Worm (Caenorhabditis elegans): ENCODE results near the gene C35A5.6.

C35A5.6 gene

DNA sequence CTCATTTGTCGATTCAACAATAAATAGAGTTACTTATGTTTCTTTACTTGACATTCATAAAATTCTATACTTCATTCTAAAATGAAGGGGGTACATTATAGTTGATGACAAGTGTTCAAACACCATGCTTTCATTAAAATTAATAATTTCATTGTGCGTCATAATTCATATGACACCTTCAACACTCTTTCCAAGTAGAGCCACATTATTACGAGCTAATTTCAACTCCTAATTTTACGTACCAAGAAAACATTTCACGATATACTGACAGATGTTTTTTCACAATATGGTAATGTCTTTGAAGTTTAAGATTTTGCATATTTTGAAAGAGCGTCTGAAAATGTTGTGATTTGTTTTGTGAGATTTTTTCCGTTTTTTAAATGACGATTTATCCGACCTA lies 43.5 kb upstream of the C35A5.6 start:
- TF ChIP-seq unc-62 (GFP tag; optimal IDR thresholded peaks at IDR 0.05 in 1 of 2) (no peak), unc-62 (tag; optimal IDR thresholded peaks at IDR 0.05) (no peak), ctbp-1 (GFP tag; IDR thresholded peaks at IDR 0.05) (no peak), lim-7 (GFP tag; IDR thresholded peaks at IDR 0.05) (no peak), attf-4 (tag; optimal IDR thresholded peaks at IDR 0.05) (no peak), ceh-62 (tag; optimal IDR thresholded peaks at IDR 0.05) (no peak), aha-1 (tag) (peak; percentile 85), lin-13 (GFP tag; optimal IDR thresholded peaks at IDR 0.05) (no peak), F49E8.2 (tag; optimal IDR thresholded peaks at IDR 0.05; ENCODE audit: borderline replicate concordance) (no peak), nhr-48 (tag; optimal IDR thresholded peaks at IDR 0.05) (peak; percentile 0), egl-43 (GFP tag; IDR thresholded peaks at IDR 0.05) (no peak)

DNA sequence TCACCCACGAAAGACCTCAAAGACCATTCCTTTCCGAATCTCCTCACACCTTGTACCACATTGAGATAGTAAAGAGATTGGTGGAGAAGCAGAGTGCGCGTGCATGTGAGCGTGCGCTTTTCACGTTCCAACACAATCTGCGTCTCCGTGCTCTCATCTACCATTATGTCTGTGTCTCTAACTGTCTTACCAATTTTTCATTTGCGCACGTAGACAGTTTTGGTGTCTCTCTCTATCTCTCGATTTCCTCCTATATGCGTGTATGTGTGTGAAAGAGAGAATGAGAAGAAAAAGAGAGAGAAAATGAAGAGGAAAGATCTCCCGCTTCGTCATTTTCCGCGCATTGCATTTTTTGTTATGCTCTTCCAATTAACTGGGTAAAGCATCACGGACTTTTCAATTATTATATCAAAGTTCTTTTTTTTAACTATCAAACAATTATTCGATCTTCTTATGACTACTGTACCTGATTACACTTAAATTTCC lies 42.3 kb upstream of the C35A5.6 start:
- TF ChIP-seq dpl-1 (GFP tag; optimal IDR thresholded peaks at IDR 0.05) (peak; percentile 68), nhr-77 (tag; optimal IDR thresholded peaks at IDR 0.05) (peak; percentile 89), ces-1 (GFP tag; optimal IDR thresholded peaks at IDR 0.05) (peak; percentile 37), unc-130 (GFP tag; optimal IDR thresholded peaks at IDR 0.05) (no peak), Y48G9A.11 (GFP tag; IDR thresholded peaks at IDR 0.05) (no peak), dmd-8 (GFP tag; IDR thresholded peaks at IDR 0.05) (0 out of 2 replicates have a peak, but pooled peaks have one; percentile 39), lin-13 (GFP tag; optimal IDR thresholded peaks at IDR 0.05) (peak; percentile 90), ceh-28 (tag; optimal IDR thresholded peaks at IDR 0.05) (peak; percentile 46), attf-4 (tag; optimal IDR thresholded peaks at IDR 0.05) (no peak), lin-15B (tag; optimal IDR thresholded peaks at IDR 0.05) (no peak), arid-1 (GFP tag; conservative IDR thresholded peaks at IDR 0.05) (peak; percentile 82), mxl-2 (GFP tag; conservative IDR thresholded peaks at IDR 0.05) (peak; percentile 73), ceh-82 (tag; optimal IDR thresholded peaks at IDR 0.05) (no peak), ceh-44 (GFP tag; IDR thresholded peaks at IDR 0.05) (no peak), lin-39 (tag; optimal IDR thresholded peaks at IDR 0.05) (no peak), T26A8.4 (GFP tag; IDR thresholded peaks at IDR 0.05) (peak; percentile 84), nhr-42 (GFP tag; IDR thresholded peaks at IDR 0.05) (peak; percentile 52; the same call in 1 of the 2 replicates), F26F4.8 (GFP tag; conservative IDR thresholded peaks at IDR 0.05) (no peak), snpc-1.2 (GFP tag; IDR thresholded peaks at IDR 0.05) (no peak), dmd-6 (GFP tag; IDR thresholded peaks at IDR 0.05) (peak; percentile 95), zip-2 (tag; optimal IDR thresholded peaks at IDR 0.05) (peak; percentile 52), mep-1 (tag; optimal IDR thresholded peaks at IDR 0.05) (peak; percentile 96), lim-7 (GFP tag; IDR thresholded peaks at IDR 0.05) (no peak), D1046.2 (GFP tag; IDR thresholded peaks at IDR 0.05) (no peak), spr-1 (tag; optimal IDR thresholded peaks at IDR 0.05) (peak; percentile 48), lir-3 (tag; optimal IDR thresholded peaks at IDR 0.05) (no peak), nhr-237 (tag; optimal IDR thresholded peaks at IDR 0.05) (peak; percentile 25), jun-1 (tag; optimal IDR thresholded peaks at IDR 0.05) (peak; percentile 86), mdt-29 (GFP tag; IDR thresholded peaks at IDR 0.05) (peak; percentile 77), hlh-11 (tag; optimal IDR thresholded peaks at IDR 0.05) (peak; percentile 97), ztf-11 (tag; optimal IDR thresholded peaks at IDR 0.05) (no peak), ceh-32 (tag; optimal IDR thresholded peaks at IDR 0.05; ENCODE audit: poor library complexity) (no peak), lin-29 (GFP tag; IDR thresholded peaks at IDR 0.05) (peak; percentile 61; the same call in 1 of the 2 replicates), saeg-2 (GFP tag; IDR thresholded peaks at IDR 0.05) (peak; percentile 55; the same call in 1 of the 2 replicates), fkh-10 (GFP tag; optimal IDR thresholded peaks at IDR 0.05) (peak; percentile 91), Y75B8A.6 (GFP tag; IDR thresholded peaks at IDR 0.05) (0 out of 2 replicates have a peak, but pooled peaks have one; percentile 68), mdl-1 (tag; optimal IDR thresholded peaks at IDR 0.05) (peak; percentile 100), daf-12 (tag; optimal IDR thresholded peaks at IDR 0.05) (no peak), madf-9 (GFP tag; conservative IDR thresholded peaks at IDR 0.05) (0 out of 2 replicates have a peak, but pooled peaks have one; percentile 13), daf-19 (GFP tag; conservative IDR thresholded peaks at IDR 0.05) (no peak), skn-1 (tag; optimal IDR thresholded peaks at IDR 0.05) (peak; percentile 59), nhr-28 (tag; optimal IDR thresholded peaks at IDR 0.05) (peak; percentile 96), nhr-6 (tag; optimal IDR thresholded peaks at IDR 0.05) (peak; percentile 96)
